Worm (Caenorhabditis elegans) whole organism, L3 larva: ENCODE measurements around the gene C30B5.6.

Source experiments
- R02D3.7 ChIP-seq: fragments of 150-350 bp; optimal IDR thresholded peaks from 2 replicates; lab custom pipeline; 2014; ENCODE audit warnings: missing biosample characterization, missing genetic modification characterization
- egl-27 ChIP-seq: sonication (generic microtip); optimal IDR thresholded peaks from 4 replicates; lab custom pipeline; 2017; ENCODE audit warnings: missing biosample characterization, missing genetic modification reagents, missing genetic modification characterization
- nfya-1 ChIP-seq: sonication (generic microtip); optimal IDR thresholded peaks from 2 replicates; lab custom pipeline; 2017; ENCODE audit warnings: missing genetic modification characterization, mild to moderate bottlenecking, missing compliant biosample characterization, antibody characterized with exemption, moderate library complexity; ENCODE audit not compliant: insufficient read depth
- nhr-12 ChIP-seq: fragments of 150-350 bp; optimal IDR thresholded peaks from 2 replicates; lab custom pipeline; 2014; ENCODE audit warnings: missing biosample characterization, missing genetic modification characterization

- TF ChIP-seq egl-27 (tag; lab: Kevin White, UChicago), result no peak
- no peak for TF ChIP-seq nhr-12
- no peak for TF ChIP-seq R02D3.7 (tag; lab: Kevin White, UChicago)
- no peak for TF ChIP-seq nfya-1 (tag; lab: Kevin White, UChicago)
Measured at ce11 chrII:6178743-6179129, 43.7 kb downstream of the C30B5.6 start.
